Worm (Caenorhabditis elegans) whole organism, young adult: ENCODE results near the gene fbxa-18.

Experiments
- B0035.1 ChIP-seq: sonication (generic microtip); optimal IDR thresholded peaks from 2 replicates; lab custom pipeline; 2016; ENCODE audit warnings: missing genetic modification characterization, mild to moderate bottlenecking, missing compliant biosample characterization, missing genotype, missing genetic modification reagents
- F10E7.11 ChIP-seq: sonication (generic microtip); optimal IDR thresholded peaks from 2 replicates; lab custom pipeline; 2017; ENCODE audit warnings: mild to moderate bottlenecking, missing genetic modification characterization, moderate library complexity, missing compliant biosample characterization
- F52B5.7 ChIP-seq: sonication (generic microtip); optimal IDR thresholded peaks from 2 replicates; lab custom pipeline; 2016; ENCODE audit warnings: mild to moderate bottlenecking, missing genetic modification characterization, missing compliant biosample characterization
- K11D2.4 ChIP-seq: fragments of 200-800 bp; sonication (Bioruptor generic); IDR thresholded peaks from 2 replicates; pipeline ENCODE4 v1.3.6; 2022; ENCODE audit warnings: missing genetic modification reagents, missing genetic modification characterization, missing compliant biosample characterization
- Y67H2A.10 ChIP-seq: fragments of 200-800 bp; sonication (Bioruptor generic); conservative IDR thresholded peaks from 2 replicates; pipeline ENCODE4 v1.3.6; 2022; ENCODE audit warnings: missing genetic modification reagents, missing genetic modification characterization, missing compliant biosample characterization
- Y79H2A.3 ChIP-seq: fragments of 200-800 bp; sonication (Bioruptor generic); conservative IDR thresholded peaks from 2 replicates; pipeline ENCODE4 v1.3.6; 2022; ENCODE audit warnings: missing genetic modification reagents, missing genetic modification characterization, missing compliant biosample characterization
- ama-1 ChIP-seq, 3 experiments: fragments of 150-350 bp in 1 of 3; sonication (generic microtip) in 2 of 3; optimal IDR thresholded peaks; 2 replicates each; lab custom pipeline; 2014 to 2018; ENCODE audit warnings: missing biosample characterization in 2 of 3, missing genetic modification characterization in 2 of 3, missing genetic modification reagents in 2 of 3
- attf-3 ChIP-seq: fragments of 200-800 bp; sonication (Bioruptor generic); conservative IDR thresholded peaks from 2 replicates; pipeline ENCODE4 v1.3.6; 2022; ENCODE audit warnings: missing genetic modification reagents, missing genetic modification characterization, missing compliant biosample characterization
- attf-5 ChIP-seq: fragments of 200-800 bp; sonication (Bioruptor generic); optimal IDR thresholded peaks from 2 replicates; lab custom pipeline; 2018; ENCODE audit warnings: mild to moderate bottlenecking, missing genetic modification characterization, missing compliant biosample characterization
- cebp-1 ChIP-seq, 2 experiments: fragments of 200-800 bp in 1 of 2; sonication (Bioruptor generic) in 1 of 2; sonication (generic microtip) in 1 of 2; IDR thresholded peaks in 1 of 2; optimal IDR thresholded peaks in 1 of 2; 2 replicates each; pipeline versions ENCODE4 v1.3.6 to Lab custom; 2017 to 2022; ENCODE audit warnings: missing compliant biosample characterization in 2 of 2, missing genetic modification characterization in 2 of 2, mild to moderate bottlenecking in 1 of 2, missing genetic modification reagents in 1 of 2, moderate library complexity in 1 of 2
- cebp-2 ChIP-seq: fragments of 200-800 bp; sonication (Bioruptor generic); IDR thresholded peaks from 2 replicates; pipeline ENCODE4 v1.3.6; 2022; ENCODE audit warnings: missing genetic modification characterization, missing compliant biosample characterization
- dpl-1 ChIP-seq: fragments of 150-350 bp; optimal IDR thresholded peaks from 2 replicates; lab custom pipeline; 2014; ENCODE audit warnings: missing biosample characterization, missing genetic modification reagents, missing genetic modification characterization
- ets-4 ChIP-seq: fragments of 200-800 bp; sonication (Bioruptor generic); optimal IDR thresholded peaks from 2 replicates; lab custom pipeline; 2018; ENCODE audit warnings: mild to moderate bottlenecking, missing genetic modification characterization, missing compliant biosample characterization
- hlh-26 ChIP-seq: fragments of 200-800 bp; sonication (Bioruptor generic); conservative IDR thresholded peaks from 2 replicates; pipeline ENCODE4 v1.3.6; 2022; ENCODE audit warnings: missing genetic modification reagents, missing genetic modification characterization, missing compliant biosample characterization
- hmg-20 ChIP-seq: fragments of 200-800 bp; sonication (Bioruptor generic); IDR thresholded peaks from 2 replicates; pipeline ENCODE4 v1.3.6; 2022; ENCODE audit warnings: missing genetic modification reagents, missing genetic modification characterization, missing compliant biosample characterization
- hrde-1 ChIP-seq: sonication (generic microtip); optimal IDR thresholded peaks from 2 replicates; lab custom pipeline; 2016; ENCODE audit warnings: missing genetic modification characterization, mild to moderate bottlenecking, missing compliant biosample characterization, moderate library complexity, missing genotype, missing genetic modification reagents, borderline replicate concordance
- let-526 ChIP-seq: fragments of 200-800 bp; sonication (Bioruptor generic); IDR thresholded peaks from 2 replicates; pipeline ENCODE4 v1.3.6; 2022; ENCODE audit warnings: missing genetic modification reagents, missing genetic modification characterization, missing compliant biosample characterization
- lin-40 ChIP-seq: sonication (generic microtip); optimal IDR thresholded peaks from 2 replicates; lab custom pipeline; 2016; ENCODE audit warnings: missing genetic modification characterization, mild to moderate bottlenecking, missing compliant biosample characterization, missing genotype, missing genetic modification reagents
- lin-54 ChIP-seq: fragments of 200-800 bp; sonication (Bioruptor generic); optimal IDR thresholded peaks from 2 replicates; lab custom pipeline; 2018; ENCODE audit warnings: mild to moderate bottlenecking, missing genetic modification characterization, missing compliant biosample characterization
- lsy-27 ChIP-seq: sonication (generic microtip); optimal IDR thresholded peaks from 2 replicates; lab custom pipeline; 2017; ENCODE audit warnings: missing genetic modification characterization, mild to moderate bottlenecking, missing compliant biosample characterization, antibody characterized with exemption, missing genotype, borderline replicate concordance; ENCODE audit not compliant: insufficient read depth
- nfya-2 ChIP-seq: fragments of 200-800 bp; sonication (Bioruptor generic); IDR thresholded peaks from 2 replicates; pipeline ENCODE4 v1.3.6; 2022; ENCODE audit warnings: missing genetic modification reagents, missing genetic modification characterization, missing compliant biosample characterization
- nfyb-1 ChIP-seq: fragments of 200-800 bp; sonication (Bioruptor generic); IDR thresholded peaks from 2 replicates; pipeline ENCODE4 v1.3.6; 2022; ENCODE audit warnings: missing genetic modification reagents, missing genetic modification characterization, missing compliant biosample characterization
- nhr-80 ChIP-seq: sonication (generic microtip); optimal IDR thresholded peaks from 2 replicates; lab custom pipeline; 2016; ENCODE audit warnings: missing genetic modification characterization, missing compliant biosample characterization
- pha-4 ChIP-seq: fragments of 150-350 bp; sonication (generic microtip); optimal IDR thresholded peaks from 2 replicates; lab custom pipeline; 2014; ENCODE audit warnings: missing biosample characterization, missing genetic modification reagents, missing genetic modification characterization
- sptf-2 ChIP-seq: fragments of 200-800 bp; sonication (Bioruptor generic); optimal IDR thresholded peaks from 2 replicates; lab custom pipeline; 2018; ENCODE audit warnings: mild to moderate bottlenecking, missing genetic modification characterization, missing compliant biosample characterization
- tbp1 ChIP-seq: fragments of 200-800 bp; sonication (Bioruptor generic); optimal IDR thresholded peaks from 2 replicates; lab custom pipeline; 2018; ENCODE audit warnings: mild to moderate bottlenecking, missing genetic modification characterization, missing compliant biosample characterization
- tlf-1 ChIP-seq: fragments of 200-800 bp; sonication (Bioruptor generic); optimal IDR thresholded peaks from 2 replicates; lab custom pipeline; 2018; ENCODE audit warnings: mild to moderate bottlenecking, missing genetic modification characterization, missing compliant biosample characterization
- unc-62 ChIP-seq: fragments of 150-350 bp; optimal IDR thresholded peaks from 2 replicates; lab custom pipeline; 2014; ENCODE audit warnings: missing biosample characterization, missing genetic modification reagents, missing genetic modification characterization
- xnd-1 ChIP-seq: sonication (generic microtip); optimal IDR thresholded peaks from 2 replicates; lab custom pipeline; 2016; ENCODE audit warnings: missing genotype, missing genetic modification reagents, missing genetic modification characterization, missing compliant biosample characterization
- zim-3 ChIP-seq: sonication (generic microtip); optimal IDR thresholded peaks from 2 replicates; lab custom pipeline; 2017; ENCODE audit warnings: mild to moderate bottlenecking, missing genetic modification characterization, moderate library complexity, missing compliant biosample characterization

Gene fbxa-18

ce11 chrV:16118601-16119000, 23.9 kb upstream of the fbxa-18 start, which contains the start of gene str-103:
TSS of gene str-103 (minus strand) at chrV:16118701.
- TF ChIP-seq K11D2.4 (GFP tag; lab: Robert Waterston, UW) (no peak), F10E7.11 (tag; lab: Kevin White, UChicago) (no peak), lin-40 (tag; lab: Kevin White, UChicago) (no peak), F52B5.7 (no peak), attf-5 (GFP tag; lab: Kevin White, UChicago) (no peak), ets-4 (GFP tag; lab: Kevin White, UChicago) (no peak), nfya-2 (GFP tag; lab: Robert Waterston, UW) (no peak), lsy-27 (tag; lab: Kevin White, UChicago) (no peak)
- TF ChIP-seq, all 124 proteins: peak for 0

ce11 chrV:16120499-16120898, 22.0 kb upstream of the fbxa-18 start:
- TF ChIP-seq cebp-1 (GFP tag; IDR thresholded peaks at IDR 0.05; lab: Robert Waterston, UW) (no peak), cebp-1 (tag; optimal IDR thresholded peaks at IDR 0.05; lab: Kevin White, UChicago) (peak; percentile 86), let-526 (GFP tag; lab: Robert Waterston, UW) (no peak), tbp1 (GFP tag; lab: Kevin White, UChicago) (no peak)
- TF ChIP-seq, all 124 proteins: peak for 1

- TF ChIP-seq sptf-2 (GFP tag; lab: Kevin White, UChicago): no peak
- no peak for TF ChIP-seq hmg-20 (GFP tag; lab: Robert Waterston, UW)
- TF ChIP-seq nhr-80 (tag; lab: Kevin White, UChicago): peak; percentile 23
- TF ChIP-seq, all 124 proteins: peak for 1
These were observed 21.5 kb upstream of the fbxa-18 start, which contains the start of gene skr-3 for ce11 chrV:16120922-16121321. TSS of gene skr-3 (plus strand) at chrV:16121084.

- no peak for TF ChIP-seq cebp-1 (GFP tag; IDR thresholded peaks at IDR 0.05; lab: Robert Waterston, UW)
- TF ChIP-seq cebp-1 (tag; optimal IDR thresholded peaks at IDR 0.05; lab: Kevin White, UChicago): peak; percentile 5
- no peak for TF ChIP-seq nfyb-1 (GFP tag; lab: Robert Waterston, UW)
These were observed 21.0 kb upstream of the fbxa-18 start for ce11 chrV:16121451-16121850.

- TF ChIP-seq nfyb-1 (GFP tag; lab: Robert Waterston, UW) (no peak), Y67H2A.10 (GFP tag; lab: Robert Waterston, UW) (no peak)
These were observed 17.7 kb upstream of the fbxa-18 start, which contains the start of gene nhr-111 for ce11 chrV:16124739-16125138. TSS of gene nhr-111 (minus strand) at chrV:16124839.

- TF ChIP-seq xnd-1 (tag; lab: Kevin White, UChicago): no peak
- no peak for TF ChIP-seq attf-3 (GFP tag; lab: Robert Waterston, UW)
- no peak for TF ChIP-seq F10E7.11 (tag; lab: Kevin White, UChicago)
- TF ChIP-seq tlf-1 (GFP tag; lab: Kevin White, UChicago): no peak
- TF ChIP-seq hrde-1 (tag; lab: Kevin White, UChicago): no peak
- TF ChIP-seq zim-3 (tag; lab: Kevin White, UChicago): no peak
- TF ChIP-seq hlh-26 (GFP tag; lab: Robert Waterston, UW): no peak
- TF ChIP-seq dpl-1: no peak
- TF ChIP-seq ama-1 (optimal IDR thresholded peaks at IDR 0.05; lab: Kevin White, UChicago): no peak
- TF ChIP-seq ama-1 (GFP tag; optimal IDR thresholded peaks at IDR 0.05; lab: Kevin White, UChicago): no peak
- TF ChIP-seq pha-4: no peak
- no peak for TF ChIP-seq lin-54
- no peak for TF ChIP-seq cebp-2 (GFP tag; lab: Robert Waterston, UW)
- no peak for TF ChIP-seq B0035.1
- no peak for TF ChIP-seq let-526 (GFP tag; lab: Robert Waterston, UW)
- no peak for TF ChIP-seq Y79H2A.3 (GFP tag; lab: Robert Waterston, UW)
- TF ChIP-seq unc-62 (GFP tag; lab: Kevin White, UChicago): no peak
These were observed 15.1 kb upstream of the fbxa-18 start, which contains the start of gene fbxa-143 for ce11 chrV:16127401-16127800. TSS of gene fbxa-143 (minus strand) at chrV:16127501.
